Fruit fly (Drosophila melanogaster): Measurements from ENCODE around the gene CG13801.

DNA sequence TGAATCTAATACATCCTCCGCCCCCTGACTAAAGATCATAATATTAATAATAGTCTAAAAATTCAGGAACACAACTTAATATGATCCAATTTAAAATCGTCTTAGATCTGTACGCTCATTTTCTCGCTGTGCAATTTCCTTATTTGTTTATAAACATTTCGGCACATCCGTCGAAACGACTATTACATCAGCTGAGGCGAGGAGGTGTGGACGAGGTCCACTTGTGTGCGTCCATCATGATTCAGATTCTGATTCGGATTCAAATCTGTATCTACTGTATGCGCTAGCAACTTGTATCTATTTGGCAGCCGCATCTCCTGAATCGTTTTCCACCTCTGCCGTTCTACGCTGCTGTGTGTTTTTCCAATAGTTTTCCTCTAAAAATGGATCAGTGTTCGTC lies 19.1 kb downstream of the CG13801 start:
- TF ChIP-seq CG7101 (tag; optimal IDR thresholded peaks at IDR 0.05): no peak
- TF ChIP-seq CG14711 (tag; optimal IDR thresholded peaks at IDR 0.05): no peak
- no peak for TF ChIP-seq Clk (GFP tag; optimal IDR thresholded peaks at IDR 0.05)
- no peak for TF ChIP-seq tj (GFP tag; optimal IDR thresholded peaks at IDR 0.05)
- no peak for TF ChIP-seq CG33017 (tag; optimal IDR thresholded peaks at IDR 0.05)
- no peak for TF ChIP-seq pad (GFP tag; optimal IDR thresholded peaks at IDR 0.05)
- no peak for TF ChIP-seq kay (GFP tag; ENCODE audit: borderline replicate concordance)
- no peak for TF ChIP-seq CG1620 (GFP tag; optimal IDR thresholded peaks at IDR 0.05)
- TF ChIP-seq Crg-1 (GFP tag; optimal IDR thresholded peaks at IDR 0.05): no peak
- no peak for TF ChIP-seq CG11617 (GFP tag; optimal IDR thresholded peaks at IDR 0.05)
- no peak for TF ChIP-seq CG5204 (GFP tag; optimal IDR thresholded peaks at IDR 0.05)
- TF ChIP-seq ovo (GFP tag; optimal IDR thresholded peaks at IDR 0.05): no peak
- no peak for TF ChIP-seq Hr96 (GFP tag; optimal IDR thresholded peaks at IDR 0.05)
- no peak for TF ChIP-seq bab1 (GFP tag; optimal IDR thresholded peaks at IDR 0.05)

Measured in whole organism, adult.